Fruit fly (Drosophila melanogaster) whole organism, adult: ENCODE data around the gene Bace.

Experiments used
- CG11617 ChIP-seq: fragments of 200-800 bp; sonication (Bioruptor generic); optimal IDR thresholded peaks from 2 replicates; lab custom pipeline; 2017; ENCODE audit warnings: mild to moderate bottlenecking, missing biosample characterization, missing genetic modification reagents, missing genetic modification characterization
- CG12768 ChIP-seq: fragments of 200-800 bp; sonication (Bioruptor generic); optimal IDR thresholded peaks from 2 replicates; lab custom pipeline; 2017; ENCODE audit warnings: missing biosample characterization, missing genetic modification characterization, mild to moderate bottlenecking, moderate library complexity, missing genetic modification reagents
- CG14711 ChIP-seq: fragments of 200-800 bp; sonication (Bioruptor generic); optimal IDR thresholded peaks from 2 replicates; lab custom pipeline; 2018; ENCODE audit warnings: missing biosample characterization, mild to moderate bottlenecking, missing genetic modification characterization, moderate library complexity
- CG1620 ChIP-seq: fragments of 200-800 bp; sonication (Bioruptor generic); optimal IDR thresholded peaks from 2 replicates; lab custom pipeline; 2016; ENCODE audit warnings: missing biosample characterization, missing genetic modification characterization
- CG33017 ChIP-seq: fragments of 200-800 bp; sonication (Bioruptor generic); optimal IDR thresholded peaks from 2 replicates; lab custom pipeline; 2018; ENCODE audit warnings: missing biosample characterization, mild to moderate bottlenecking, missing genetic modification characterization, moderate library complexity
- CG5204 ChIP-seq: fragments of 200-800 bp; sonication (Bioruptor generic); optimal IDR thresholded peaks from 2 replicates; lab custom pipeline; 2016; ENCODE audit warnings: missing biosample characterization, missing genetic modification characterization
- CG7045 ChIP-seq: fragments of 200-800 bp; sonication (Bioruptor generic); optimal IDR thresholded peaks from 2 replicates; lab custom pipeline; 2017; ENCODE audit warnings: missing biosample characterization, mild to moderate bottlenecking, missing genetic modification characterization
- CG7101 ChIP-seq: fragments of 200-800 bp; sonication (Bioruptor generic); optimal IDR thresholded peaks from 2 replicates; lab custom pipeline; 2018; ENCODE audit warnings: missing biosample characterization, mild to moderate bottlenecking, missing genetic modification characterization, moderate library complexity
- Clk ChIP-seq: fragments of 200-800 bp; sonication (Bioruptor generic); optimal IDR thresholded peaks from 2 replicates; lab custom pipeline; 2017; ENCODE audit warnings: missing biosample characterization, missing genetic modification characterization
- Crg-1 ChIP-seq: fragments of 200-800 bp; sonication (Bioruptor generic); optimal IDR thresholded peaks from 2 replicates; lab custom pipeline; 2016; ENCODE audit warnings: missing biosample characterization, missing genetic modification characterization
- Hr96 ChIP-seq: fragments of 200-800 bp; sonication (Bioruptor generic); optimal IDR thresholded peaks from 2 replicates; lab custom pipeline; 2016; ENCODE audit warnings: missing biosample characterization, missing genetic modification characterization
- Mnt ChIP-seq: fragments of 200-800 bp; sonication (Bioruptor generic); optimal IDR thresholded peaks from 2 replicates; lab custom pipeline; 2016; ENCODE audit warnings: missing biosample characterization, mild to moderate bottlenecking, missing genetic modification characterization
- bab1 ChIP-seq: fragments of 200-800 bp; sonication (Bioruptor generic); optimal IDR thresholded peaks from 3 replicates; lab custom pipeline; 2019; ENCODE audit warnings: missing biosample characterization, mild to moderate bottlenecking, missing genetic modification characterization, moderate library complexity
- cic ChIP-seq: fragments of 200-800 bp; sonication (Bioruptor generic); optimal IDR thresholded peaks from 2 replicates; lab custom pipeline; 2017; ENCODE audit warnings: missing biosample characterization, mild to moderate bottlenecking, missing genetic modification characterization, moderate library complexity
- cnc ChIP-seq, 2 experiments: fragments of >200 bp; optimal IDR thresholded peaks; 2 replicates each; lab custom pipeline; 2017
- kay ChIP-seq: fragments of 200-800 bp; sonication (Bioruptor generic); peaks from one replicate; lab custom pipeline; 2016; ENCODE audit warnings: missing biosample characterization, missing genetic modification characterization, borderline replicate concordance
- ovo ChIP-seq: fragments of 200-800 bp; sonication (Bioruptor generic); optimal IDR thresholded peaks from 2 replicates; lab custom pipeline; 2016; ENCODE audit warnings: missing biosample characterization, missing genetic modification characterization
- pad ChIP-seq: fragments of 200-800 bp; sonication (Bioruptor generic); optimal IDR thresholded peaks from 3 replicates; lab custom pipeline; 2017; ENCODE audit warnings: missing biosample characterization, missing genetic modification characterization, mild to moderate bottlenecking, moderate library complexity, missing genetic modification reagents
- tj ChIP-seq: fragments of 200-800 bp; sonication (Bioruptor generic); optimal IDR thresholded peaks from 3 replicates; lab custom pipeline; 2017; ENCODE audit warnings: missing biosample characterization, mild to moderate bottlenecking, missing genetic modification characterization, moderate library complexity
- toe ChIP-seq: fragments of 200-800 bp; sonication (Bioruptor generic); optimal IDR thresholded peaks from 2 replicates; lab custom pipeline; 2016; ENCODE audit warnings: missing biosample characterization, missing genetic modification characterization

Bace gene

DNA sequence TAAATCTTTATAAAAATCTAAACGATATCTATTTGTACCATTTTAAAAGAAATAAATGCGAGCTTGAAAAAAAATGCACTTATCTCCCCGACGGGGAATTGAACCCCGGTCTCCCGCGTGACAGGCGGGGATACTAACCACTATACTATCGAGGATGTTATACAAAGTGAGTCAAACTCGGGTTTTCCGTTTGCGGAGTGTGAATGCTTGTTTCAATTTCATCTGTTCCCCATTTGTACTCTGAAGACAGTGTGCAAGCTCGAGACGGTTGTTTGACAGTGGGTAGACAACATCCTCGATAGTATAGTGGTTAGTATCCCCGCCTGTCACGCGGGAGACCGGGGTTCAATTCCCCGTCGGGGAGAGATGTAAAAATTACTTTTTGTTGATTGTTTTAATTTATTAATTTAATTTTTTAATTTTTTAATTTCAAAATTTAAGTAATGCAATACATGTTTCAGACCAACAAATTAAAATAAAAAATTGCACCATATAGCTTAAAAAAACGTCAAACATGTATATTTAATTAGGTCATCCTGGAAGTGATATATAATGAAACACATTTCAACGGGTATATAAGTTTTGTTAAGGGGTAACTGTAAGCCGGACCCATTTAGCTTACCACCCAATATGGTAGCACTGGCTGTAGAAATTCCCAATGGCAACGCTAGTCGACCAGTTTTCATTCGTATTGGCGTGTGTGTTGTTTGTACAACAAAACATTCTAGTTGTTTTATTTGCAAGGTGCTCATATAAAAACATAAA is 45.5 kb upstream of the Bace start, which contains the start of gene Sema1a:
Sema1a (plus strand) TSS at position 679 of the 765 bp plus-strand sequence.
- TF ChIP-seq Crg-1 = no peak
- no peak for TF ChIP-seq CG5204 (GFP tag; lab: Kevin White, UChicago)
- peak; percentile 68 for TF ChIP-seq bab1 (GFP tag; lab: Kevin White, UChicago)
- TF ChIP-seq Mnt (GFP tag; lab: Kevin White, UChicago) = no peak
- TF ChIP-seq cic (GFP tag; lab: Kevin White, UChicago) = peak; percentile 16
- no peak for TF ChIP-seq Clk (GFP tag; lab: Kevin White, UChicago)
- no peak for TF ChIP-seq tj (GFP tag; lab: Kevin White, UChicago)
- peak; percentile 17 for TF ChIP-seq CG7101 (tag; lab: Kevin White, UChicago)
- peak; percentile 47 for TF ChIP-seq kay (GFP tag; lab: Kevin White, UChicago)
- TF ChIP-seq CG14711 (tag; lab: Kevin White, UChicago) = no peak
- TF ChIP-seq cnc (optimal IDR thresholded peaks at IDR 0.05; lab: Kevin White, UChicago) = no peak
- peak; percentile 59 for TF ChIP-seq toe (GFP tag; lab: Kevin White, UChicago)
- no peak for TF ChIP-seq Hr96 (GFP tag; lab: Kevin White, UChicago)
- peak; percentile 0 for TF ChIP-seq CG7045 (GFP tag; lab: Kevin White, UChicago)
- TF ChIP-seq CG1620 (GFP tag; lab: Kevin White, UChicago) = peak; percentile 48
- TF ChIP-seq pad = peak; percentile 50
- peak; percentile 36 for TF ChIP-seq CG11617

DNA sequence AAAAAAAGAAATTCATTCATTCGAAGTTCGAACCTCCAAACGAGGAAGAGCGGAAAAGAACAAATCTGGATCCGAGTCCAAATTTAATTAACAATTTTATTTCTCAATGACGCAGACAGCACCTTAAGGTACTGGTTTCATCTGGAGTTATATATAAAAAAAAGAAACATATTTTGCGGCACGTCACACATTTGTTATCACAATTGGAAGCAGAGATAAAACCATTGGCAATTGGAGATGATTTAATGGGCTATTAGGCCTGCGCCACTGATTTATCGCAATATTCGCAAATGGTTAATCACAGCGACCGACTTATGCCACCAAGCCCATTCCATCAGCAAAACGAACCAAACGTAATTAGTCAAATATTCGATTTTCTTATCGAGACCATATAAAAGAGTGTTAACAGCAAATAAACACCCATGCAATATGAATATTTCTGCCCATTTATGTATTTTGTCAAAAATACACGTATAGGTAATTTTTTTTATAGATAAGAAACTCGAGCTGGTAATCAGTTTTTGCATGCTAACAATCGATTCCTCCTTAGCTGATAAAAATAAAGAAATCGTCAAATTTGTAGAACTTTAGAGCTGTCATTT is 42.4 kb upstream of the Bace start:
- TF ChIP-seq CG7045 (GFP tag; lab: Kevin White, UChicago) (no peak), kay (GFP tag; lab: Kevin White, UChicago) (peak; percentile 65)

DNA sequence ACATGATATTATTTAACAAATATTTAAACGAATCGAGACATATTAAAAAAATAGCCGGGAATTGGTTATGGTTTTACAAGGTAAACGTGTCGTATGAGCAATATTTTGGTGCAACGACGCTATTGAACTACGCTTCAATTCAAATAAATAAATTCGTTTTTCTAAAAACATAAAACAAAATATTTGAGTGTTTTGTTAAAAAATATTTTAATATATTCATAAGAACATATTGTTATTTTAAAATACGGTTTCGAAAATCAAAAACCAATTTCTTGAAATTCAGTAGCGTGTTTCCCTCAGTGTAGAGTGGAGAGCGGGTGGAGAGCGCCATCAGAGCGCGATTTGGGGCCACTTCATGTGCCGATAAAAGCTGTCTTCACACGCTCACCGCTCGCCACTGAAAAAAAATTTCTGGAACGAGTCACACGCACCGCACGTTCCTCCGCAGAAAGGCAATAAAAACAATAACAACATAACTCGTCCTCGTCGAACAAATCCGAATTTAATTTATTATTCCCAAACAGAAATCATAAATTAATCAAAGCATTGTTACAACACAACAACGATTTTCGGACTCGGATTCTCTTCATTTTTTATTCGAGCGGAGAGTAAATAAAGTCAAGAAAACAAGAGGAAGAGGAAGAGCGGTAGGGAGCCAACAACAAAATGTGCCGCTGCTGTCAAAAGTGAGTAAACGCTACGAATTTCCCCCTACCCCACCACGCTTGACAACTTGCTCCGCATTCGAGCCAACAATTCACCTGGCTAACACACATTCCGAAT is 39.5 kb upstream of the Bace start:
- TF ChIP-seq Crg-1 (peak; percentile 40), Clk (GFP tag; lab: Kevin White, UChicago) (no peak), CG33017 (tag; lab: Kevin White, UChicago) (peak; percentile 88), CG5204 (GFP tag; lab: Kevin White, UChicago) (peak; percentile 61), CG14711 (tag; lab: Kevin White, UChicago) (peak; percentile 81), CG11617 (peak; percentile 94), Mnt (GFP tag; lab: Kevin White, UChicago) (no peak), bab1 (GFP tag; lab: Kevin White, UChicago) (peak; percentile 83), kay (GFP tag; lab: Kevin White, UChicago) (peak; percentile 70), ovo (GFP tag; lab: Kevin White, UChicago) (peak; percentile 59), CG12768 (GFP tag; lab: Kevin White, UChicago) (peak; percentile 71), CG7045 (GFP tag; lab: Kevin White, UChicago) (peak; percentile 89), toe (GFP tag; lab: Kevin White, UChicago) (peak; percentile 16), CG7101 (tag; lab: Kevin White, UChicago) (peak; percentile 87), cic (GFP tag; lab: Kevin White, UChicago) (no peak), pad (peak; percentile 71), tj (GFP tag; lab: Kevin White, UChicago) (peak; percentile 36), cnc (optimal IDR thresholded peaks at IDR 0.05; lab: Kevin White, UChicago) (no peak), CG1620 (GFP tag; lab: Kevin White, UChicago) (peak; percentile 49), Hr96 (GFP tag; lab: Kevin White, UChicago) (peak; percentile 47)

DNA sequence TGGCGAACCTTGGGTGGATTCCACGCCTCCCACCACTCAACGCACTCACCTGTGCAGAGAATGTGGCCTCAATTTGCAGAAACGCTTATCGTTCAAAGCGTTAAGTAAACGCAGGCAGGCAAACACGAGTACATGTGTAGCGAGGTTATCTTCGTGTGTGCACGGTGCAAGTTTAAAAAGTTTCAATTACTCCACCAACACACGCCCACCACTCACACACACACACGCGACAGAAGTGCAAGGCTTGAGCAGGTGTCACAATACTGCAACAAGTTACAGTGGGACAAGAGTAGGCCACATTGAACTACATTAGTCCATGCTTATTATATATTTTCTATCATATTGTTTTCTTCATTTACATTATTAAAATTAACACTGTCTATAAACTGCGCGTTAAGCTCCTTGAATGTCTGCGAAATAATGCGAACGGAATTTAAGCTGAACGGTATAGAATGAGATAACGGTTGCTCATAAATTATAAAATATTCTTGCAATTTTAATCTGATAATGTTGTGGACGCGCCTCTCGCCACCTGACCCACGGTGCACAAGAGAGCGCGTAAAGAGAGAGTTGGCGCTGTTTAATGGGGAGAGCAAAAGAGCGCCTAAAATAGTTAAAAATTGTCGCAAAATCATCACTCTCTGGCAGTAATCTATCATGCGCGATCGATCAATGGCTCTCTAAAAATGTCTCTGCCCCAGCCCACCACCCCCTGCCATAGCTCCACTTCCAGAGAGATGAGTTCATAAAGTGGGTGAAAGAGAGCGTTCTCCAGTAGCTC is 38.6 kb upstream of the Bace start:
- peak; percentile 84 for TF ChIP-seq tj (GFP tag; lab: Kevin White, UChicago)
- peak; percentile 93 for TF ChIP-seq Crg-1
- peak; percentile 80 for TF ChIP-seq pad
- TF ChIP-seq cic (GFP tag; lab: Kevin White, UChicago) = peak; percentile 87
- peak; percentile 88 for TF ChIP-seq CG7045 (GFP tag; lab: Kevin White, UChicago)
- TF ChIP-seq CG33017 (tag; lab: Kevin White, UChicago) = peak; percentile 96
- TF ChIP-seq kay (GFP tag; lab: Kevin White, UChicago) = peak; percentile 82
- peak; percentile 94 for TF ChIP-seq CG11617
- peak; percentile 89 for TF ChIP-seq CG1620 (GFP tag; lab: Kevin White, UChicago)
- TF ChIP-seq cnc (optimal IDR thresholded peaks at IDR 0.05; lab: Kevin White, UChicago) = peak in 1 of 2 experiments; percentile 17
- peak; percentile 89 for TF ChIP-seq toe (GFP tag; lab: Kevin White, UChicago)
- TF ChIP-seq Clk (GFP tag; lab: Kevin White, UChicago) = peak; percentile 88
- TF ChIP-seq CG12768 (GFP tag; lab: Kevin White, UChicago) = peak; percentile 97
- peak; percentile 96 for TF ChIP-seq CG7101 (tag; lab: Kevin White, UChicago)
- peak; percentile 84 for TF ChIP-seq ovo (GFP tag; lab: Kevin White, UChicago)
- TF ChIP-seq CG5204 (GFP tag; lab: Kevin White, UChicago) = peak; percentile 96
- TF ChIP-seq CG14711 (tag; lab: Kevin White, UChicago) = peak; percentile 86
- TF ChIP-seq Hr96 (GFP tag; lab: Kevin White, UChicago) = peak; percentile 87
- TF ChIP-seq Mnt (GFP tag; lab: Kevin White, UChicago) = peak; percentile 92
- TF ChIP-seq bab1 (GFP tag; lab: Kevin White, UChicago) = peak; percentile 95
